Fruit fly (Drosophila melanogaster) whole organism, pupa: ENCODE data around the gene CG14302.

Experiments
- CG10348 ChIP-seq: fragments of 200-800 bp; sonication (Bioruptor generic); IDR thresholded peaks from 2 replicates; pipeline ENCODE4 v1.3.6; 2022; ENCODE audit warnings: missing biosample characterization, missing genetic modification characterization
- CG12605 ChIP-seq: fragments of 200-800 bp; sonication (Bioruptor generic); IDR thresholded peaks from 2 replicates; pipeline ENCODE4 v1.3.6; 2022; ENCODE audit warnings: missing biosample characterization, missing genetic modification characterization
- CG13204 ChIP-seq: fragments of 200-800 bp; sonication (Bioruptor generic); optimal IDR thresholded peaks from 2 replicates; lab custom pipeline; 2018; ENCODE audit warnings: missing biosample characterization, mild to moderate bottlenecking, missing genetic modification characterization, moderate library complexity
- CG14655 ChIP-seq: fragments of 200-800 bp; sonication (Bioruptor generic); optimal IDR thresholded peaks from 3 replicates; lab custom pipeline; 2017; ENCODE audit warnings: mild to moderate bottlenecking, missing biosample characterization, missing genetic modification reagents, missing genetic modification characterization
- CG15710 ChIP-seq: fragments of 200-800 bp; sonication (Bioruptor generic); optimal IDR thresholded peaks from 2 replicates; lab custom pipeline; 2018; ENCODE audit warnings: missing biosample characterization, mild to moderate bottlenecking, missing genetic modification characterization, moderate library complexity
- CG17806 ChIP-seq: fragments of 200-800 bp; sonication (Bioruptor generic); optimal IDR thresholded peaks from 2 replicates; lab custom pipeline; 2018; ENCODE audit warnings: missing biosample characterization, mild to moderate bottlenecking, missing genetic modification characterization, moderate library complexity
- CG32121 ChIP-seq: fragments of 200-800 bp; sonication (Bioruptor generic); IDR thresholded peaks from 2 replicates; pipeline ENCODE4 v1.3.6; 2022; ENCODE audit warnings: missing biosample characterization, missing genetic modification characterization
- CG34367 ChIP-seq: fragments of 200-800 bp; sonication (Bioruptor generic); optimal IDR thresholded peaks from 2 replicates; lab custom pipeline; 2018; ENCODE audit warnings: missing biosample characterization, mild to moderate bottlenecking, missing genetic modification characterization
- CG4496 ChIP-seq: fragments of 200-800 bp; sonication (Bioruptor generic); IDR thresholded peaks from 3 replicates; pipeline ENCODE4 v1.3.6; 2022; ENCODE audit warnings: missing biosample characterization, missing genetic modification characterization
- CG8159 ChIP-seq: fragments of 200-800 bp; sonication (Bioruptor generic); optimal IDR thresholded peaks from 3 replicates; lab custom pipeline; 2018; ENCODE audit warnings: missing biosample characterization, mild to moderate bottlenecking, missing genetic modification characterization, moderate library complexity
- CG8301 ChIP-seq: fragments of 200-800 bp; sonication (Bioruptor generic); optimal IDR thresholded peaks from 2 replicates; lab custom pipeline; 2018; ENCODE audit warnings: missing biosample characterization, mild to moderate bottlenecking, missing genetic modification characterization
- CG9948 ChIP-seq: fragments of 200-800 bp; sonication (Bioruptor generic); optimal IDR thresholded peaks from 2 replicates; lab custom pipeline; 2018; ENCODE audit warnings: missing biosample characterization, mild to moderate bottlenecking, missing genetic modification characterization, moderate library complexity
- D1 ChIP-seq: fragments of 200-800 bp; sonication (Bioruptor generic); optimal IDR thresholded peaks from 2 replicates; lab custom pipeline; 2018; ENCODE audit warnings: missing biosample characterization, mild to moderate bottlenecking, missing genetic modification characterization, moderate library complexity
- EcR ChIP-seq: fragments of 200-800 bp; sonication (Bioruptor generic); optimal IDR thresholded peaks from 3 replicates; lab custom pipeline; 2019; ENCODE audit warnings: missing biosample characterization, missing genetic modification characterization, mild to moderate bottlenecking, moderate library complexity, missing genetic modification reagents
- Ets98B ChIP-seq: fragments of 200-800 bp; sonication (Bioruptor generic); IDR thresholded peaks from 2 replicates; pipeline ENCODE4 v1.3.6; 2022; ENCODE audit warnings: missing biosample characterization, missing genetic modification characterization
- Pif1A ChIP-seq: fragments of 200-800 bp; sonication (Bioruptor generic); optimal IDR thresholded peaks from 3 replicates; lab custom pipeline; 2016; ENCODE audit warnings: missing biosample characterization, missing genetic modification characterization
- Pif1B ChIP-seq: fragments of 200-800 bp; sonication (Bioruptor generic); optimal IDR thresholded peaks from 3 replicates; lab custom pipeline; 2016; ENCODE audit warnings: missing biosample characterization, missing genetic modification characterization
- Snoo ChIP-seq: fragments of 200-800 bp; sonication (Bioruptor generic); optimal IDR thresholded peaks from 3 replicates; lab custom pipeline; 2017; ENCODE audit warnings: missing biosample characterization, mild to moderate bottlenecking, missing genetic modification characterization, inconsistent platforms
- fd96Ca ChIP-seq: fragments of 200-800 bp; sonication (Bioruptor generic); IDR thresholded peaks from 3 replicates; pipeline ENCODE4 v1.3.6; 2022; ENCODE audit warnings: missing biosample characterization, missing genetic modification characterization
- gl ChIP-seq: fragments of 200-800 bp; sonication (Bioruptor generic); optimal IDR thresholded peaks from 2 replicates; lab custom pipeline; 2018; ENCODE audit warnings: missing biosample characterization, mild to moderate bottlenecking, missing genetic modification characterization
- rn ChIP-seq: fragments of 200-800 bp; sonication (Bioruptor generic); IDR thresholded peaks from 2 replicates; pipeline ENCODE4 v1.3.6; 2022; ENCODE audit warnings: missing biosample characterization, missing genetic modification characterization

Gene CG14302

DNA sequence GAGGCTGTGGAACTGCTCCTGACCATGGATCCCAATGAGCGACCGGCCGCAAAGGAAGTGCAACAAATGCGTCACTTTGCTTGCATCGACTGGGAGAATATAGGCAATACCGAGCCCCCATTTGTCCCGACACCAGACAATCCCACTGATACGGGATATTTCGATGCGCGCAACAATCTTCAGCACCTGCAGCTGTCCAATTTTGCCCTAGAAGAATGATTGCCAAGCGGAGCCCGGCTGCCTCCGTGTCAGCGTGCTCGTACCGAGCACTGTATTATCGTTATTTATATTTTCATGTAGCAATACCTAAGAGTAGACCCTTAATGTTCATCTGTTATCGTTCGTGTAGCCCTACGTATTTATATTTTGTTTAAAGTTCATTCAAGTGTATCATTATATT, 17.3 kb downstream of the CG14302 start:
- TF ChIP-seq Ets98B (GFP tag; lab: Robert Waterston, UW) (no peak), CG8159 (tag; lab: Kevin White, UChicago) (no peak), rn (no peak), CG12605 (GFP tag; lab: Robert Waterston, UW) (no peak), CG10348 (GFP tag; lab: Robert Waterston, UW) (no peak), CG8301 (tag; lab: Kevin White, UChicago) (no peak), CG13204 (GFP tag; lab: Kevin White, UChicago) (no peak)

dm6 chr3R:18758548-18759257, 26.2 kb downstream of the CG14302 start, which contains the start of gene Epg5:
Epg5 (minus strand) TSS chr3R:18758873.
- TF ChIP-seq CG14655 (GFP tag; lab: Kevin White, UChicago) (no peak), CG13204 (GFP tag; lab: Kevin White, UChicago) (no peak), CG9948 (no peak), CG15710 (tag; lab: Kevin White, UChicago) (peak; percentile 65), gl (no peak), CG8159 (tag; lab: Kevin White, UChicago) (no peak), CG12605 (GFP tag; lab: Robert Waterston, UW) (0 out of 2 replicates have a peak, but pooled peaks have one; percentile 6), CG10348 (GFP tag; lab: Robert Waterston, UW) (no peak), Ets98B (GFP tag; lab: Robert Waterston, UW) (no peak; the same call in 1 of the 2 replicates), rn (peak; percentile 50), CG4496 (GFP tag; lab: Robert Waterston, UW) (peak; percentile 71; the same call in 2 of the 3 replicates), fd96Ca (peak; percentile 74; the same call in 2 of the 3 replicates), CG17806 (tag; lab: Kevin White, UChicago) (peak; percentile 56), Snoo (peak; percentile 20), D1 (no peak), Pif1A (GFP tag; lab: Kevin White, UChicago) (no peak), CG32121 (GFP tag; lab: Robert Waterston, UW) (0 out of 2 replicates have a peak, but pooled peaks have one; percentile 13), CG34367 (tag; lab: Kevin White, UChicago) (no peak), Pif1B (GFP tag; lab: Kevin White, UChicago) (no peak), EcR (no peak), CG8301 (tag; lab: Kevin White, UChicago) (no peak)
- TF ChIP-seq, all 21 proteins: peak for 8
